Fruit fly (Drosophila melanogaster) whole organism, prepupa: Measurements from ENCODE around the gene CG13898.

Experiments used
- CG11762 ChIP-seq: fragments of 200-800 bp; sonication (Bioruptor generic); optimal IDR thresholded peaks from 3 replicates; lab custom pipeline; 2016; ENCODE audit warnings: missing biosample characterization, missing genetic modification characterization; ENCODE audit not compliant: insufficient read depth
- CG15336 ChIP-seq: fragments of 200-800 bp; sonication (Bioruptor generic); IDR thresholded peaks from 2 replicates; pipeline ENCODE4 v1.3.6; 2022; ENCODE audit warnings: missing biosample characterization, missing genetic modification characterization
- CG16779 ChIP-seq: fragments of 200-800 bp; sonication (Bioruptor generic); optimal IDR thresholded peaks from 3 replicates; lab custom pipeline; 2017; ENCODE audit warnings: missing biosample characterization, mild to moderate bottlenecking, missing genetic modification characterization
- CG6854 ChIP-seq: fragments of 200-800 bp; sonication (Bioruptor generic); optimal IDR thresholded peaks from 2 replicates; lab custom pipeline; 2017; ENCODE audit warnings: missing biosample characterization, mild to moderate bottlenecking, missing genetic modification characterization
- Gug ChIP-seq: fragments of 200-800 bp; sonication (Bioruptor generic); IDR thresholded peaks from 2 replicates; pipeline ENCODE4 v1.3.6; 2022; ENCODE audit warnings: missing biosample characterization, missing genetic modification characterization
- Hr4 ChIP-seq: fragments of 200-800 bp; sonication (Bioruptor generic); optimal IDR thresholded peaks from 3 replicates; lab custom pipeline; 2016; ENCODE audit warnings: missing biosample characterization, missing genetic modification characterization
- cyc ChIP-seq: fragments of 200-800 bp; sonication (Bioruptor generic); optimal IDR thresholded peaks from 3 replicates; lab custom pipeline; 2016; ENCODE audit warnings: missing biosample characterization, missing genetic modification characterization
- svp ChIP-seq: fragments of 200-800 bp; sonication (Bioruptor generic); peaks from one replicate; lab custom pipeline; 2016; ENCODE audit warnings: missing biosample characterization, missing genetic modification characterization

- TF ChIP-seq CG6854 (GFP tag; lab: Kevin White, UChicago): peak; percentile 70
- TF ChIP-seq cyc (GFP tag; lab: Kevin White, UChicago): peak; percentile 68
- peak; percentile 82 for TF ChIP-seq Gug
- peak; percentile 77 for TF ChIP-seq CG16779 (tag; lab: Kevin White, UChicago)
- TF ChIP-seq CG15336 (GFP tag; lab: Robert Waterston, UW): peak; percentile 88
- peak; percentile 94 for TF ChIP-seq svp (GFP tag; lab: Kevin White, UChicago)
- peak; percentile 63 for TF ChIP-seq CG11762
- TF ChIP-seq Hr4 (GFP tag; lab: Kevin White, UChicago): peak; percentile 66
Measured at dm6 chr3L:820332-820731, 16.5 kb upstream of the CG13898 start.
